Fruit fly (Drosophila melanogaster) whole organism, embryonic: ENCODE measurements around the gene CG11581.

Experiments
- Abd-B ChIP-seq: fragments of 200-800 bp; sonication (Bioruptor generic); optimal IDR thresholded peaks from 2 replicates; lab custom pipeline; 2018; ENCODE audit warnings: missing biosample characterization, mild to moderate bottlenecking, missing genetic modification characterization, moderate library complexity
- Bgb ChIP-seq: fragments of 200-800 bp; sonication (Bioruptor generic); IDR thresholded peaks from 2 replicates; pipeline ENCODE4 v1.3.6; 2022; ENCODE audit warnings: missing biosample characterization, missing genetic modification characterization; ENCODE audit not compliant: partially characterized antibody
- BtbVII ChIP-seq: fragments of 200-800 bp; sonication (Bioruptor generic); optimal IDR thresholded peaks from 3 replicates; lab custom pipeline; 2017; ENCODE audit warnings: missing biosample characterization, mild to moderate bottlenecking, missing genetic modification characterization
- CG12155 ChIP-seq: fragments of 200-800 bp; sonication (Bioruptor generic); optimal IDR thresholded peaks from 3 replicates; lab custom pipeline; 2016; ENCODE audit warnings: missing biosample characterization, missing genetic modification characterization
- CG12769 ChIP-seq: fragments of 200-800 bp; sonication (Bioruptor generic); optimal IDR thresholded peaks from 2 replicates; lab custom pipeline; 2019; ENCODE audit warnings: missing biosample characterization, mild to moderate bottlenecking, missing genetic modification characterization, moderate library complexity
- CG13296 ChIP-seq: fragments of 200-800 bp; sonication (Bioruptor generic); optimal IDR thresholded peaks from 3 replicates; lab custom pipeline; 2018; ENCODE audit warnings: missing biosample characterization, mild to moderate bottlenecking, missing genetic modification characterization
- CG15269 ChIP-seq: fragments of 200-800 bp; sonication (Bioruptor generic); optimal IDR thresholded peaks from 2 replicates; lab custom pipeline; 2018; ENCODE audit warnings: missing biosample characterization, mild to moderate bottlenecking, missing genetic modification characterization, moderate library complexity
- CG17186 ChIP-seq: fragments of 200-800 bp; sonication (Bioruptor generic); optimal IDR thresholded peaks from 3 replicates; lab custom pipeline; 2017; ENCODE audit warnings: missing biosample characterization, missing genetic modification reagents, missing genetic modification characterization
- CG17359 ChIP-seq: fragments of 200-800 bp; sonication (Bioruptor generic); optimal IDR thresholded peaks from 3 replicates; lab custom pipeline; 2018; ENCODE audit warnings: missing biosample characterization, mild to moderate bottlenecking, missing genetic modification characterization, moderate library complexity
- CG18011 ChIP-seq: fragments of 200-800 bp; sonication (Bioruptor generic); optimal IDR thresholded peaks from 2 replicates; lab custom pipeline; 2017; ENCODE audit warnings: missing biosample characterization, missing genetic modification characterization, mild to moderate bottlenecking, moderate library complexity, missing genotype
- CG18599 ChIP-seq: fragments of 200-800 bp; sonication (Bioruptor generic); optimal IDR thresholded peaks from 3 replicates; lab custom pipeline; 2017; ENCODE audit warnings: missing biosample characterization, missing genetic modification characterization, mild to moderate bottlenecking, moderate library complexity, missing genetic modification reagents
- CG3281 ChIP-seq: fragments of 200-800 bp; sonication (Bioruptor generic); optimal IDR thresholded peaks from 3 replicates; lab custom pipeline; 2017; ENCODE audit warnings: missing biosample characterization, mild to moderate bottlenecking, missing genetic modification characterization
- CG33213 ChIP-seq: fragments of 200-800 bp; sonication (Bioruptor generic); optimal IDR thresholded peaks from 3 replicates; lab custom pipeline; 2016; ENCODE audit warnings: missing biosample characterization, missing genetic modification characterization
- CG3407 ChIP-seq: fragments of 200-800 bp; sonication (Bioruptor generic); optimal IDR thresholded peaks from 2 replicates; lab custom pipeline; 2018; ENCODE audit warnings: missing biosample characterization, mild to moderate bottlenecking, missing genetic modification characterization
- CG3726 ChIP-seq: fragments of 200-800 bp; sonication (Bioruptor generic); IDR thresholded peaks from 3 replicates; pipeline ENCODE4, ENCODE4 v1.3.6; 2022; ENCODE audit warnings: missing biosample characterization, missing genetic modification characterization
- CG3995 ChIP-seq: fragments of 200-800 bp; sonication (Bioruptor generic); optimal IDR thresholded peaks from 3 replicates; lab custom pipeline; 2016; ENCODE audit warnings: missing biosample characterization, missing genetic modification characterization
- CG4328 ChIP-seq: fragments of 200-800 bp; sonication (Bioruptor generic); optimal IDR thresholded peaks from 3 replicates; lab custom pipeline; 2017; ENCODE audit warnings: missing biosample characterization, missing genetic modification reagents, missing genetic modification characterization
- CG4424 ChIP-seq: fragments of 200-800 bp; sonication (Bioruptor generic); optimal IDR thresholded peaks from 3 replicates; lab custom pipeline; 2016; ENCODE audit warnings: missing biosample characterization, missing genetic modification characterization
- CG4730 ChIP-seq: fragments of 200-800 bp; sonication (Bioruptor generic); IDR thresholded peaks from 2 replicates; pipeline ENCODE4 v1.3.6; 2022; ENCODE audit warnings: missing biosample characterization, missing genetic modification characterization
- CG5953 ChIP-seq: fragments of 200-800 bp; sonication (Bioruptor generic); IDR thresholded peaks from 2 replicates; pipeline ENCODE4 v1.3.6; 2022; ENCODE audit warnings: missing biosample characterization, missing genetic modification characterization
- CG6765 ChIP-seq: fragments of 200-800 bp; sonication (Bioruptor generic); optimal IDR thresholded peaks from 3 replicates; lab custom pipeline; 2017; ENCODE audit warnings: missing biosample characterization, mild to moderate bottlenecking, missing genetic modification characterization
- CG8388 ChIP-seq: fragments of 200-800 bp; sonication (Bioruptor generic); optimal IDR thresholded peaks from 2 replicates; lab custom pipeline; 2019; ENCODE audit warnings: missing biosample characterization, mild to moderate bottlenecking, missing genetic modification characterization, moderate library complexity
- CG9727 ChIP-seq: fragments of 200-800 bp; sonication (Bioruptor generic); optimal IDR thresholded peaks from 3 replicates; lab custom pipeline; 2017; ENCODE audit warnings: missing biosample characterization, mild to moderate bottlenecking, missing genetic modification characterization
- Chrac-16 ChIP-seq: fragments of 200-800 bp; sonication (Bioruptor generic); optimal IDR thresholded peaks from 3 replicates; lab custom pipeline; 2016; ENCODE audit warnings: missing biosample characterization, missing genetic modification characterization
- Dip2 ChIP-seq: fragments of 200-800 bp; sonication (Bioruptor generic); IDR thresholded peaks from 2 replicates; pipeline ENCODE4 v1.3.6; 2022; ENCODE audit warnings: missing biosample characterization, missing genetic modification characterization
- Doc2 ChIP-seq: fragments of 200-800 bp; sonication (Bioruptor generic); IDR thresholded peaks from 2 replicates; pipeline ENCODE4 v1.3.6; 2022; ENCODE audit warnings: missing biosample characterization, missing genetic modification characterization
- E2f1 ChIP-seq: fragments of 200-800 bp; sonication (Bioruptor generic); IDR thresholded peaks from 2 replicates; pipeline ENCODE4 v1.3.6; 2022; ENCODE audit warnings: missing biosample characterization, missing genetic modification characterization
- H15 ChIP-seq: fragments of 200-800 bp; sonication (Bioruptor generic); IDR thresholded peaks from 3 replicates; pipeline ENCODE4 v1.3.6; 2022; ENCODE audit warnings: missing biosample characterization, missing genetic modification characterization
- Hsf ChIP-seq: fragments of 200-800 bp; sonication (Bioruptor generic); optimal IDR thresholded peaks from 3 replicates; lab custom pipeline; 2016; ENCODE audit warnings: missing biosample characterization, missing genetic modification characterization
- PHDP ChIP-seq: fragments of 200-800 bp; sonication (Bioruptor generic); optimal IDR thresholded peaks from 3 replicates; lab custom pipeline; 2018; ENCODE audit warnings: missing biosample characterization, mild to moderate bottlenecking, missing genetic modification characterization, moderate library complexity
- YL-1 ChIP-seq: fragments of 200-800 bp; sonication (Bioruptor generic); optimal IDR thresholded peaks from 3 replicates; lab custom pipeline; 2017; ENCODE audit warnings: missing biosample characterization, mild to moderate bottlenecking, missing genetic modification characterization
- abd-A ChIP-seq: fragments of 200-800 bp; sonication (Bioruptor generic); optimal IDR thresholded peaks from 3 replicates; lab custom pipeline; 2019; ENCODE audit warnings: missing biosample characterization, mild to moderate bottlenecking, missing genetic modification characterization, moderate library complexity
- ase ChIP-seq: fragments of 200-800 bp; sonication (Bioruptor generic); IDR thresholded peaks from 3 replicates; pipeline ENCODE4 v1.3.6; 2022; ENCODE audit warnings: missing biosample characterization, missing genetic modification characterization
- br ChIP-seq: fragments of >200 bp; optimal IDR thresholded peaks from 2 replicates; lab custom pipeline; 2017
- caup ChIP-seq: fragments of 200-800 bp; sonication (Bioruptor generic); optimal IDR thresholded peaks from 3 replicates; lab custom pipeline; 2017; ENCODE audit warnings: missing biosample characterization, mild to moderate bottlenecking, missing genetic modification characterization, moderate library complexity; ENCODE audit not compliant: severe bottlenecking
- chif ChIP-seq, 2 experiments: fragments of 200-800 bp; sonication (Bioruptor generic); optimal IDR thresholded peaks; 3 replicates each; lab custom pipeline; 2016; ENCODE audit warnings: missing biosample characterization in 2 of 2, missing genetic modification characterization in 2 of 2
- crol ChIP-seq: fragments of 200-800 bp; sonication (Bioruptor generic); IDR thresholded peaks from 2 replicates; pipeline ENCODE4 v1.3.6; 2022; ENCODE audit warnings: missing biosample characterization, missing genetic modification characterization
- ems ChIP-seq: fragments of 200-800 bp; sonication (Bioruptor generic); optimal IDR thresholded peaks from 3 replicates; lab custom pipeline; 2016; ENCODE audit warnings: missing biosample characterization, missing genetic modification characterization
- fd96Cb ChIP-seq: fragments of 200-800 bp; sonication (Bioruptor generic); optimal IDR thresholded peaks from 2 replicates; lab custom pipeline; 2018; ENCODE audit warnings: missing biosample characterization, mild to moderate bottlenecking, missing genetic modification characterization, moderate library complexity
- gfzf ChIP-seq: fragments of 200-800 bp; sonication (Bioruptor generic); optimal IDR thresholded peaks from 2 replicates; lab custom pipeline; 2016; ENCODE audit warnings: missing biosample characterization, mild to moderate bottlenecking, missing genetic modification characterization, moderate library complexity
- gro ChIP-seq: fragments of 200-800 bp; sonication (Bioruptor generic); optimal IDR thresholded peaks from 2 replicates; lab custom pipeline; 2016; ENCODE audit warnings: missing biosample characterization, missing genetic modification characterization
- hbn ChIP-seq: fragments of 200-800 bp; sonication (Bioruptor generic); IDR thresholded peaks from 2 replicates; pipeline ENCODE4 v1.3.6; 2022; ENCODE audit warnings: missing biosample characterization, missing genetic modification characterization; ENCODE audit not compliant: partially characterized antibody
- nmo ChIP-seq: fragments of 200-800 bp; sonication (Bioruptor generic); optimal IDR thresholded peaks from 2 replicates; lab custom pipeline; 2018; ENCODE audit warnings: missing biosample characterization, mild to moderate bottlenecking, missing genetic modification characterization, moderate library complexity
- oc ChIP-seq: fragments of 200-800 bp; sonication (Bioruptor generic); optimal IDR thresholded peaks from 2 replicates; lab custom pipeline; 2018; ENCODE audit warnings: missing biosample characterization, mild to moderate bottlenecking, missing genetic modification characterization, moderate library complexity
- slp2 ChIP-seq: fragments of 200-800 bp; sonication (Bioruptor generic); optimal IDR thresholded peaks from 2 replicates; lab custom pipeline; 2016; ENCODE audit warnings: missing biosample characterization, missing genetic modification characterization
- sqz ChIP-seq: fragments of 200-800 bp; sonication (Bioruptor generic); optimal IDR thresholded peaks from 3 replicates; lab custom pipeline; 2018; ENCODE audit warnings: missing biosample characterization, mild to moderate bottlenecking, missing genetic modification characterization
- sr ChIP-seq: fragments of 200-800 bp; sonication (Bioruptor generic); IDR thresholded peaks from 3 replicates; pipeline ENCODE4 v1.3.6; 2022; ENCODE audit warnings: missing biosample characterization, missing genetic modification characterization
- usp ChIP-seq: fragments of >200 bp; optimal IDR thresholded peaks from 2 replicates; lab custom pipeline; 2017; ENCODE audit warnings: missing biosample characterization, missing genetic modification characterization
- vnd ChIP-seq: fragments of 200-800 bp; sonication (Bioruptor generic); IDR thresholded peaks from 3 replicates; pipeline ENCODE4 v1.3.6; 2022; ENCODE audit warnings: missing biosample characterization, missing genetic modification characterization; ENCODE audit not compliant: partially characterized antibody
- zfh1 ChIP-seq: fragments of 200-800 bp; sonication (Bioruptor generic); IDR thresholded peaks from 3 replicates; pipeline ENCODE4 v1.3.6; 2022; ENCODE audit warnings: missing biosample characterization, missing genetic modification characterization

CG11581 gene

DNA sequence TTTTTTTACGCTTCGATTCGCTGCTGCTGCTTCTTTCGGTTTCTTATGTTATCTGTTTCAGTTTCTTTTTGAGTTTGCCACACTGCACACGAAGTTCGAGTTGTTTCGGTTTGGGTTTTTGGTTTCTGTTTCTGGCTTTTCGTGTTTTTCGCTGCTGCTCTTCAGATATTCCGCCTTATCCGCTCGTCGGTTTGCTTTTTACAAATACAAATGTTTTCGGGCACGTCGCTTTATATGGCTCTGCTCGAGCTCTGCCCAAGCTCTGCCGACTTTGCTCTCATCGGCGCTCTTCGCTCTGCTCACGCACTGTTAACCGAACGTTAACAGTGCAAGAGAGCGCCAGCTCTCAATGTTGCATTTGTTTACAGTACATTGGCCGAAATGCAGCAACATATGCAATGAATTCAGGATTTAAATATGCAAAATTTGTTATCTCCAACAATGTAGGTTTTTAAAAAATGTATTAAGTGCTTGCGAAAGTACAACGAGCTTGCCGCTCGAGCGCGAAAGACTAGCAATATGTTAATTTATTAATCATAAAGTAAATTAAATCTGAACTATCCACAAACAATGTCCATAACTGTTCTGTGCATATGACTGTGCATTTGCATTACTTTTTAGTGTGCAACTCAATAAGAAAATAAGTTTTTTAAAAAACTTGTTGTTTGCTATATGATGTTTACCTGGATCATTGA, 34.7 kb downstream of the CG11581 start (continued):
- TF ChIP-seq Doc2 (GFP tag; lab: Robert Waterston, UW) = no peak
- TF ChIP-seq vnd (GFP tag; lab: Robert Waterston, UW) = no peak
- no peak for TF ChIP-seq CG12155 (GFP tag; lab: Kevin White, UChicago)
- TF ChIP-seq CG3281 (GFP tag; lab: Kevin White, UChicago) = no peak
- TF ChIP-seq sr (GFP tag; lab: Robert Waterston, UW) = no peak
- no peak for TF ChIP-seq CG3726 (GFP tag; lab: Robert Waterston, UW)
- TF ChIP-seq Dip2 (GFP tag; lab: Robert Waterston, UW) = no peak
- TF ChIP-seq Chrac-16 (GFP tag; lab: Kevin White, UChicago) = no peak
- no peak for TF ChIP-seq E2f1 (GFP tag; lab: Robert Waterston, UW)
- TF ChIP-seq br (lab: Kevin White, UChicago) = no peak
- peak; percentile 1 for TF ChIP-seq caup (GFP tag; lab: Kevin White, UChicago)
- no peak for TF ChIP-seq CG3995 (GFP tag; lab: Kevin White, UChicago)
- TF ChIP-seq CG18599 = no peak
- TF ChIP-seq CG13296 (GFP tag; lab: Kevin White, UChicago) = no peak
- no peak for TF ChIP-seq CG8388 (GFP tag; lab: Kevin White, UChicago)
- TF ChIP-seq CG18011 (GFP tag; lab: Kevin White, UChicago) = no peak
- TF ChIP-seq slp2 = no peak
- TF ChIP-seq zfh1 (GFP tag; lab: Robert Waterston, UW) = no peak
- no peak for TF ChIP-seq CG15269 (tag; lab: Kevin White, UChicago)
- no peak for TF ChIP-seq gro (GFP tag; lab: Kevin White, UChicago)
- no peak for TF ChIP-seq ase (GFP tag; lab: Robert Waterston, UW)
- TF ChIP-seq Hsf (GFP tag; lab: Kevin White, UChicago) = no peak
- TF ChIP-seq CG5953 (GFP tag; lab: Robert Waterston, UW) = no peak
- no peak for TF ChIP-seq H15 (GFP tag; lab: Robert Waterston, UW)
- TF ChIP-seq ems (GFP tag; lab: Kevin White, UChicago) = no peak
- TF ChIP-seq CG4730 (GFP tag; lab: Robert Waterston, UW) = no peak
- TF ChIP-seq YL-1 (GFP tag; lab: Kevin White, UChicago) = no peak
- peak; percentile 1 for TF ChIP-seq sqz
- TF ChIP-seq Abd-B (GFP tag; lab: Kevin White, UChicago) = no peak
- TF ChIP-seq fd96Cb (tag; lab: Kevin White, UChicago) = no peak
- no peak for TF ChIP-seq nmo (GFP tag; lab: Kevin White, UChicago)
- TF ChIP-seq CG33213 (GFP tag; lab: Kevin White, UChicago) = no peak
- TF ChIP-seq CG4424 (GFP tag; lab: Kevin White, UChicago) = no peak
- TF ChIP-seq CG4328 (GFP tag; lab: Kevin White, UChicago) = no peak
- TF ChIP-seq chif (GFP tag; optimal IDR thresholded peaks at IDR 0.05; lab: Kevin White, UChicago) = no peak
- TF ChIP-seq CG3407 (GFP tag; lab: Kevin White, UChicago) = no peak
- TF ChIP-seq hbn (GFP tag; lab: Robert Waterston, UW) = no peak
- no peak for TF ChIP-seq CG12769 (tag; lab: Kevin White, UChicago)
- no peak for TF ChIP-seq gfzf (GFP tag; lab: Kevin White, UChicago)
- no peak for TF ChIP-seq CG9727 (GFP tag; lab: Kevin White, UChicago)
- no peak for TF ChIP-seq CG6765 (GFP tag; lab: Kevin White, UChicago)
- TF ChIP-seq abd-A (tag; lab: Kevin White, UChicago) = no peak
- no peak for TF ChIP-seq usp (GFP tag; lab: Kevin White, UChicago)
- TF ChIP-seq CG17359 (tag; lab: Kevin White, UChicago) = no peak
- TF ChIP-seq BtbVII (GFP tag; lab: Kevin White, UChicago) = no peak
- no peak for TF ChIP-seq CG17186 (GFP tag; lab: Kevin White, UChicago)
- TF ChIP-seq crol (GFP tag; lab: Robert Waterston, UW) = no peak
- no peak for TF ChIP-seq oc (tag; lab: Kevin White, UChicago)
- peak; percentile 1 for TF ChIP-seq PHDP (tag; lab: Kevin White, UChicago)
- peak; percentile 24; the same call in 1 of the 2 replicates for TF ChIP-seq Bgb (GFP tag; lab: Robert Waterston, UW)
